Worm (Caenorhabditis elegans): ENCODE measurements around the gene F33D4.6.

ce11 chrIV:7728402-7728963 lies 10.7 kb upstream of the F33D4.6 start, which contains the start of gene sucg-1:
- TF ChIP-seq ceh-9 (tag; optimal IDR thresholded peaks at IDR 0.05) (no peak), fos-1 (tag; optimal IDR thresholded peaks at IDR 0.05) (no peak), nhr-25 (tag; optimal IDR thresholded peaks at IDR 0.05) (no peak), tbx-2 (tag; optimal IDR thresholded peaks at IDR 0.05) (no peak), elt-1 (tag; optimal IDR thresholded peaks at IDR 0.05) (no peak), lin-15B (tag; optimal IDR thresholded peaks at IDR 0.05) (peak; percentile 14), nhr-67 (tag; optimal IDR thresholded peaks at IDR 0.05) (no peak), fkh-10 (GFP tag; optimal IDR thresholded peaks at IDR 0.05) (no peak), unc-39 (tag; optimal IDR thresholded peaks at IDR 0.05) (no peak), aly-2 (tag; optimal IDR thresholded peaks at IDR 0.05) (no peak)

All from whole organism, L3 larva.